Worm (Caenorhabditis elegans) whole organism, L3 larva: ENCODE results near the gene T13B5.9.

Experiments
- R02D3.7 ChIP-seq: fragments of 150-350 bp; optimal IDR thresholded peaks from 2 replicates; lab custom pipeline; 2014; ENCODE audit warnings: missing biosample characterization, missing genetic modification characterization
- ZK546.5 ChIP-seq: sonication (generic microtip); optimal IDR thresholded peaks from 2 replicates; lab custom pipeline; 2017; ENCODE audit warnings: missing biosample characterization, missing genetic modification characterization
- aly-2 ChIP-seq: fragments of 150-350 bp; optimal IDR thresholded peaks from 2 replicates; lab custom pipeline; 2014; ENCODE audit warnings: missing biosample characterization, missing genetic modification characterization
- ceh-16 ChIP-seq: sonication (generic microtip); optimal IDR thresholded peaks from 2 replicates; lab custom pipeline; 2017; ENCODE audit warnings: missing biosample characterization, missing genetic modification characterization
- ceh-28 ChIP-seq: fragments of 150-350 bp; optimal IDR thresholded peaks from 2 replicates; lab custom pipeline; 2014; ENCODE audit warnings: missing biosample characterization, missing genetic modification reagents, missing genetic modification characterization
- egl-27 ChIP-seq: sonication (generic microtip); optimal IDR thresholded peaks from 4 replicates; lab custom pipeline; 2017; ENCODE audit warnings: missing biosample characterization, missing genetic modification reagents, missing genetic modification characterization
- egl-5 ChIP-seq: fragments of 150-350 bp; optimal IDR thresholded peaks from 2 replicates; lab custom pipeline; 2017; ENCODE audit warnings: missing biosample characterization, missing genetic modification reagents, missing genetic modification characterization, inconsistent platforms
- elt-3 ChIP-seq, 3 experiments: fragments of 150-350 bp in 1 of 3; sonication (generic microtip) in 2 of 3; optimal IDR thresholded peaks; 2 replicates in 2 of 3; 4 replicates in 1 of 3; lab custom pipeline; 2014 to 2017; ENCODE audit warnings: missing biosample characterization in 3 of 3, missing genetic modification characterization in 3 of 3
- eor-1 ChIP-seq, 2 experiments: fragments of 150-350 bp; optimal IDR thresholded peaks; 2 replicates each; lab custom pipeline; 2014 to 2018; ENCODE audit warnings: missing biosample characterization in 2 of 2, missing genetic modification characterization in 2 of 2
- fkh-2 ChIP-seq: fragments of 150-350 bp; optimal IDR thresholded peaks from 2 replicates; lab custom pipeline; 2014; ENCODE audit warnings: missing biosample characterization, missing genetic modification reagents, missing genetic modification characterization
- fos-1 ChIP-seq: fragments of 150-350 bp; optimal IDR thresholded peaks from 2 replicates; lab custom pipeline; 2014; ENCODE audit warnings: missing biosample characterization, missing genetic modification characterization
- hmg-11 ChIP-seq: sonication (generic microtip); optimal IDR thresholded peaks from 2 replicates; lab custom pipeline; 2016; ENCODE audit warnings: missing genetic modification characterization, missing compliant biosample characterization
- jun-1 ChIP-seq: fragments of 150-350 bp; optimal IDR thresholded peaks from 2 replicates; lab custom pipeline; 2014; ENCODE audit warnings: missing biosample characterization, missing genetic modification reagents, missing genetic modification characterization
- lin-15B ChIP-seq: fragments of 150-350 bp; optimal IDR thresholded peaks from 2 replicates; lab custom pipeline; 2014; ENCODE audit warnings: missing biosample characterization, missing genetic modification characterization
- lin-39 ChIP-seq: fragments of 150-350 bp; optimal IDR thresholded peaks from 2 replicates; lab custom pipeline; 2018; ENCODE audit warnings: missing biosample characterization, missing genetic modification reagents, missing genetic modification characterization
- lsy-12 ChIP-seq: sonication (generic microtip); optimal IDR thresholded peaks from 2 replicates; lab custom pipeline; 2016; ENCODE audit warnings: mild to moderate bottlenecking, missing genetic modification characterization, missing compliant biosample characterization
- mdl-1 ChIP-seq: fragments of 150-350 bp; optimal IDR thresholded peaks from 2 replicates; lab custom pipeline; 2014; ENCODE audit warnings: missing biosample characterization, missing genetic modification characterization
- mml-1 ChIP-seq: fragments of 150-350 bp; sonication (generic microtip); optimal IDR thresholded peaks from 3 replicates; lab custom pipeline; 2014; ENCODE audit warnings: missing biosample characterization, missing genetic modification characterization
- nfya-1 ChIP-seq: sonication (generic microtip); optimal IDR thresholded peaks from 2 replicates; lab custom pipeline; 2017; ENCODE audit warnings: missing genetic modification characterization, mild to moderate bottlenecking, missing compliant biosample characterization, antibody characterized with exemption, moderate library complexity; ENCODE audit not compliant: insufficient read depth
- nhr-12 ChIP-seq: fragments of 150-350 bp; optimal IDR thresholded peaks from 2 replicates; lab custom pipeline; 2014; ENCODE audit warnings: missing biosample characterization, missing genetic modification characterization
- nhr-23 ChIP-seq: fragments of 150-350 bp; optimal IDR thresholded peaks from 2 replicates; lab custom pipeline; 2014; ENCODE audit warnings: missing biosample characterization, missing genetic modification reagents, missing genetic modification characterization
- nhr-237 ChIP-seq: fragments of 150-350 bp; optimal IDR thresholded peaks from 2 replicates; lab custom pipeline; 2014; ENCODE audit warnings: missing biosample characterization, missing genetic modification characterization
- nhr-25 ChIP-seq: sonication (generic microtip); optimal IDR thresholded peaks from 2 replicates; lab custom pipeline; 2017; ENCODE audit warnings: missing biosample characterization, missing genetic modification characterization
- nhr-28 ChIP-seq: fragments of 150-350 bp; optimal IDR thresholded peaks from 2 replicates; lab custom pipeline; 2014; ENCODE audit warnings: missing biosample characterization, missing genetic modification characterization
- nhr-43 ChIP-seq: sonication (generic microtip); optimal IDR thresholded peaks from 2 replicates; lab custom pipeline; 2016; ENCODE audit warnings: mild to moderate bottlenecking, missing genetic modification characterization, missing compliant biosample characterization; ENCODE audit not compliant: poor library complexity, severe bottlenecking
- nhr-67 ChIP-seq: fragments of 150-350 bp; optimal IDR thresholded peaks from 2 replicates; lab custom pipeline; 2014; ENCODE audit warnings: missing biosample characterization, missing genetic modification characterization
- pha-4 ChIP-seq: fragments of 150-350 bp; optimal IDR thresholded peaks from 2 replicates; lab custom pipeline; 2014; ENCODE audit warnings: missing biosample characterization, missing genetic modification reagents, missing genetic modification characterization
- sea-2 ChIP-seq: fragments of 150-350 bp; sonication (generic microtip); optimal IDR thresholded peaks from 4 replicates; lab custom pipeline; 2014; ENCODE audit warnings: missing biosample characterization, missing genetic modification reagents, missing genetic modification characterization
- skn-1 ChIP-seq: fragments of 150-350 bp; optimal IDR thresholded peaks from 2 replicates; lab custom pipeline; 2014; ENCODE audit warnings: missing biosample characterization, missing genetic modification characterization
- snpc-4 ChIP-seq: fragments of 150-350 bp; optimal IDR thresholded peaks from 2 replicates; lab custom pipeline; 2014; ENCODE audit warnings: missing biosample characterization, missing genetic modification characterization
- tbx-2 ChIP-seq: sonication (generic microtip); optimal IDR thresholded peaks from 2 replicates; lab custom pipeline; 2016; ENCODE audit warnings: mild to moderate bottlenecking, missing genetic modification characterization, missing compliant biosample characterization
- unc-39 ChIP-seq: sonication (generic microtip); optimal IDR thresholded peaks from 4 replicates; lab custom pipeline; 2017; ENCODE audit warnings: missing biosample characterization, missing genetic modification characterization
- ztf-11 ChIP-seq: fragments of 150-350 bp; optimal IDR thresholded peaks from 2 replicates; lab custom pipeline; 2014; ENCODE audit warnings: missing biosample characterization, missing genetic modification characterization
- ztf-4 ChIP-seq: fragments of 150-350 bp; optimal IDR thresholded peaks from 2 replicates; lab custom pipeline; 2014; ENCODE audit warnings: missing biosample characterization, missing genetic modification characterization

The T13B5.9 gene

DNA sequence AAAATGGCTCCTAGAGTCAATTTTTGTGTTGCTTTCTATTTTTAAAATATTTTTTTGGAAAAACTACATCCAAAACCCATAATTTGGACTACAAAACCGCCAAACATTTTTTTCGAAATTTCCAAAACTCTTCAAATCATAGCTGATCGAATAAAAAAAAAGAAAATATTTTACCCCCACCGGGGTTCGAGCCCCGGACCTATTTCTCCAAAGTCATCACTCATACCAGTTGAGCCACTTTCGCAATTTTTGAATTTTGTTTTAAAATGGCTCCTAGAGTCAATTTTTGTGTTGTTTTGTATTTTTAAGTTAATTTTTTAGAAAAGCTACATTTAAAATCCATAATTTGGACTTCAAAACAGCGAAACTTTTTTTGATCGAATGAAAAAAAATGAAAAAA, 18.8 kb downstream of the T13B5.9 start:
- TF ChIP-seq fos-1 (tag; lab: Kevin White, UChicago) (no peak), pha-4 (tag; lab: Kevin White, UChicago) (no peak), nhr-237 (tag; lab: Kevin White, UChicago) (no peak), nhr-12 (tag; lab: Kevin White, UChicago) (no peak), ztf-4 (no peak), aly-2 (no peak), elt-3 (tag; optimal IDR thresholded peaks at IDR 0.05; lab: Kevin White, UChicago) (no peak), skn-1 (tag; lab: Kevin White, UChicago) (no peak), unc-39 (no peak), nhr-25 (tag; lab: Kevin White, UChicago) (no peak), lsy-12 (tag; lab: Kevin White, UChicago) (no peak), mml-1 (tag; lab: Kevin White, UChicago) (no peak), mdl-1 (tag; lab: Kevin White, UChicago) (no peak), ceh-16 (tag; lab: Kevin White, UChicago) (no peak), hmg-11 (tag; lab: Kevin White, UChicago) (no peak), egl-27 (tag; lab: Kevin White, UChicago) (no peak), nhr-43 (tag; lab: Kevin White, UChicago) (no peak), R02D3.7 (tag; lab: Kevin White, UChicago) (no peak)

ce11 chrII:1084899-1085298, 19.4 kb downstream of the T13B5.9 start:
- TF ChIP-seq nhr-23 (tag; lab: Kevin White, UChicago) (no peak), aly-2 (no peak), pha-4 (tag; lab: Kevin White, UChicago) (peak; percentile 35), lin-15B (tag; lab: Kevin White, UChicago) (peak; percentile 10), elt-3 (tag; optimal IDR thresholded peaks at IDR 0.05; lab: Kevin White, UChicago) (no peak), skn-1 (tag; lab: Kevin White, UChicago) (peak; percentile 81), snpc-4 (peak; percentile 32), lin-39 (tag; lab: Kevin White, UChicago) (peak; percentile 11), hmg-11 (tag; lab: Kevin White, UChicago) (peak; percentile 59), egl-5 (tag; lab: Kevin White, UChicago) (peak; percentile 57), nfya-1 (tag; lab: Kevin White, UChicago) (peak; percentile 61)

- TF ChIP-seq fkh-2 (tag; lab: Kevin White, UChicago) (no peak), pha-4 (tag; lab: Kevin White, UChicago) (no peak), hmg-11 (tag; lab: Kevin White, UChicago) (no peak), nhr-28 (tag; lab: Kevin White, UChicago) (no peak), nhr-237 (tag; lab: Kevin White, UChicago) (no peak), sea-2 (no peak), fos-1 (tag; lab: Kevin White, UChicago) (no peak), eor-1 (tag; optimal IDR thresholded peaks at IDR 0.05; lab: Kevin White, UChicago) (no peak), unc-39 (no peak), ceh-28 (tag; lab: Kevin White, UChicago) (no peak)
Observed at ce11 chrII:1082859-1083258, 21.4 kb downstream of the T13B5.9 start, which contains the start of gene K02E7.1. Gene K02E7.1, plus strand, starts transcription at chrII:1083159.

- no peak for TF ChIP-seq nhr-237 (tag; lab: Kevin White, UChicago)
- TF ChIP-seq nhr-12 (tag; lab: Kevin White, UChicago), result no peak
- TF ChIP-seq jun-1 (tag; lab: Kevin White, UChicago), result no peak
- TF ChIP-seq eor-1 (tag; optimal IDR thresholded peaks at IDR 0.05; lab: Kevin White, UChicago), result no peak
- no peak for TF ChIP-seq nhr-67 (tag; lab: Kevin White, UChicago)
- no peak for TF ChIP-seq mml-1 (tag; lab: Kevin White, UChicago)
- TF ChIP-seq lin-15B (tag; lab: Kevin White, UChicago), result no peak
- TF ChIP-seq tbx-2 (tag; lab: Kevin White, UChicago), result no peak
- TF ChIP-seq nfya-1 (tag; lab: Kevin White, UChicago), result no peak
- TF ChIP-seq ztf-11 (tag; lab: Kevin White, UChicago), result no peak
- no peak for TF ChIP-seq aly-2
- no peak for TF ChIP-seq nhr-23 (tag; lab: Kevin White, UChicago)
- no peak for TF ChIP-seq unc-39
- no peak for TF ChIP-seq lin-39 (tag; lab: Kevin White, UChicago)
- TF ChIP-seq ZK546.5 (tag; lab: Kevin White, UChicago), result no peak
- TF ChIP-seq elt-3 (tag; optimal IDR thresholded peaks at IDR 0.05; lab: Kevin White, UChicago), result no peak
Observed at ce11 chrII:1075424-1075823, 28.9 kb downstream of the T13B5.9 start, which contains the start of gene K02E7.11. Gene K02E7.11, minus strand, starts transcription at chrII:1075524.
